Worm (Caenorhabditis elegans): Measurements from ENCODE around the gene clec-61.

DNA sequence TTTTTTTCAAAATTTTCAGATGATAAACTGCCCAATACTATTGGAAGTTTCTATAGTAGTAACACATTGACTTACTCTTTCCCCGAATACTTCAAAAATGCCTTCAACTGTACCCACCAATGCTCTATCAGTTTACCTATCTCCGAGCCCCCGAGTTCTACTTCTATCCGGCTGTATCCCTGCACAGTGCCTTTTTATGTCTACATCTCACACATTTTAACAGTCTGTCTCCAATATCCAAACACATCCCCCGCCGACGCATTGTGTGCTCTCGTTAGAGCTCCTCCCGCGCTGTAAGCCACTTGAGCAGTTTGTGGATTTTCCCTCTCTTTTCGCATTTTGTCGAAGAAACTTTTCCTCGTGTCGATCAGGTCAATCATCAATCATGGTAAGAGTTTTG lies 23.8 kb downstream of the clec-61 start, which contains the start of gene tnc-2:
- TF ChIP-seq ztf-23 (GFP tag; IDR thresholded peaks at IDR 0.05) (no peak), T22C8.4 (GFP tag; IDR thresholded peaks at IDR 0.05) (no peak)

All from whole organism, midembryonic.